Worm (Caenorhabditis elegans) whole organism, L1 larva: ENCODE data around the gene lgc-39.
A peak's percentile ranks its signal among the peaks of the same experiment; 100 is the strongest.

Experiments
- C04F5.9 ChIP-seq: sonication (generic microtip); optimal IDR thresholded peaks from 2 replicates; lab custom pipeline; 2016; ENCODE audit warnings: missing genetic modification characterization, missing compliant biosample characterization
- C34B4.2 ChIP-seq: sonication (generic microtip); optimal IDR thresholded peaks from 2 replicates; lab custom pipeline; 2017; ENCODE audit warnings: mild to moderate bottlenecking, missing genetic modification characterization, missing compliant biosample characterization
- aha-1 ChIP-seq: fragments of 150-350 bp; optimal IDR thresholded peaks from 2 replicates; lab custom pipeline; 2014; ENCODE audit warnings: missing biosample characterization, missing genetic modification characterization
- alr-1 ChIP-seq: fragments of 200-800 bp; sonication (Bioruptor generic); optimal IDR thresholded peaks from 2 replicates; lab custom pipeline; 2018; ENCODE audit warnings: borderline replicate concordance, mild to moderate bottlenecking, missing genetic modification characterization, missing compliant biosample characterization
- aly-2 ChIP-seq: fragments of 150-350 bp; optimal IDR thresholded peaks from 2 replicates; lab custom pipeline; 2014; ENCODE audit warnings: missing biosample characterization, missing genetic modification characterization
- ama-1 ChIP-seq: fragments of 150-350 bp; optimal IDR thresholded peaks from 2 replicates; lab custom pipeline; 2014
- blmp-1 ChIP-seq: fragments of 150-350 bp; optimal IDR thresholded peaks from 2 replicates; lab custom pipeline; 2014; ENCODE audit warnings: missing biosample characterization, missing genetic modification characterization
- ceh-63 ChIP-seq: fragments of 200-800 bp; sonication (Bioruptor generic); optimal IDR thresholded peaks from 2 replicates; lab custom pipeline; 2018; ENCODE audit warnings: mild to moderate bottlenecking, missing genetic modification characterization, missing compliant biosample characterization
- ceh-8 ChIP-seq: fragments of 200-800 bp; sonication (Bioruptor generic); optimal IDR thresholded peaks from 2 replicates; lab custom pipeline; 2018; ENCODE audit warnings: mild to moderate bottlenecking, missing genetic modification characterization, moderate library complexity, missing compliant biosample characterization
- ceh-82 ChIP-seq, 3 experiments: fragments of 150-350 bp in 1 of 3; sonication (generic microtip) in 2 of 3; optimal IDR thresholded peaks; 2 replicates each; lab custom pipeline; 2014 to 2017; ENCODE audit warnings: missing biosample characterization in 3 of 3, missing genetic modification characterization in 3 of 3
- ceh-88 ChIP-seq: fragments of 200-800 bp; sonication (Bioruptor generic); IDR thresholded peaks from 2 replicates; pipeline ENCODE4 v1.3.6; 2022; ENCODE audit warnings: missing genetic modification characterization, missing compliant biosample characterization
- ceh-90 ChIP-seq: sonication (generic microtip); optimal IDR thresholded peaks from 2 replicates; lab custom pipeline; 2016; ENCODE audit warnings: missing genetic modification characterization, missing compliant biosample characterization
- ces-1 ChIP-seq: fragments of 150-350 bp; optimal IDR thresholded peaks from 2 replicates; lab custom pipeline; 2014; ENCODE audit warnings: missing biosample characterization, missing genetic modification reagents, missing genetic modification characterization
- dpl-1 ChIP-seq, 3 experiments: fragments of 150-350 bp in 2 of 3; sonication (generic microtip) in 1 of 3; optimal IDR thresholded peaks; 2 replicates each; lab custom pipeline; 2014 to 2017; ENCODE audit warnings: missing biosample characterization in 3 of 3, missing genetic modification characterization in 3 of 3, missing genetic modification reagents in 3 of 3
- efl-1 ChIP-seq, 4 experiments: fragments of 150-350 bp; optimal IDR thresholded peaks in 3 of 4; peaks in 1 of 4; 1 replicate in 1 of 4; 2 replicates in 3 of 4; lab custom pipeline; 2014; ENCODE audit warnings: missing biosample characterization in 2 of 4, missing genetic modification characterization in 2 of 4, missing genetic modification reagents in 2 of 4
- efl-3 ChIP-seq: fragments of 200-800 bp; sonication (Bioruptor generic); optimal IDR thresholded peaks from 2 replicates; lab custom pipeline; 2018; ENCODE audit warnings: mild to moderate bottlenecking, missing genetic modification characterization, missing compliant biosample characterization
- egl-27 ChIP-seq, 2 experiments: fragments of 150-350 bp in 1 of 2; sonication (generic microtip); optimal IDR thresholded peaks; 3 replicates each; lab custom pipeline; 2017 to 2018; ENCODE audit warnings: missing biosample characterization in 2 of 2, missing genetic modification characterization in 2 of 2, missing genetic modification reagents in 2 of 2
- elt-3 ChIP-seq, 6 experiments: fragments of 150-350 bp in 1 of 6; sonication (generic microtip); optimal IDR thresholded peaks; 2 replicates each; lab custom pipeline; 2017 to 2018; ENCODE audit warnings: missing biosample characterization in 6 of 6, missing genetic modification characterization in 6 of 6, inconsistent platforms in 1 of 6
- fkh-4 ChIP-seq: sonication (generic microtip); optimal IDR thresholded peaks from 2 replicates; lab custom pipeline; 2016; ENCODE audit warnings: missing compliant biosample characterization, missing genetic modification characterization, borderline replicate concordance
- fkh-8 ChIP-seq: sonication (generic microtip); optimal IDR thresholded peaks from 2 replicates; lab custom pipeline; 2016; ENCODE audit warnings: mild to moderate bottlenecking, missing genetic modification characterization, missing compliant biosample characterization
- fos-1 ChIP-seq: fragments of 150-350 bp; optimal IDR thresholded peaks from 2 replicates; lab custom pipeline; 2014; ENCODE audit warnings: missing biosample characterization, missing genetic modification characterization
- grh-1 ChIP-seq: fragments of 200-800 bp; sonication (Bioruptor generic); IDR thresholded peaks from 2 replicates; pipeline ENCODE4 v1.3.6; 2022; ENCODE audit warnings: missing genetic modification reagents, missing genetic modification characterization, missing compliant biosample characterization
- isw-1 ChIP-seq: fragments of 200-800 bp; sonication (Bioruptor generic); IDR thresholded peaks from 2 replicates; pipeline ENCODE4 v1.3.6; 2022; ENCODE audit warnings: missing genetic modification characterization, missing compliant biosample characterization
- lin-13 ChIP-seq: fragments of 150-350 bp; optimal IDR thresholded peaks from 2 replicates; lab custom pipeline; 2014; ENCODE audit warnings: missing biosample characterization, missing genetic modification reagents, missing genetic modification characterization
- lin-15B ChIP-seq: fragments of 150-350 bp; sonication (generic microtip); optimal IDR thresholded peaks from 3 replicates; lab custom pipeline; 2014; ENCODE audit warnings: missing biosample characterization, missing genetic modification characterization
- lin-35 ChIP-seq, 2 experiments: fragments of 150-350 bp; optimal IDR thresholded peaks; 2 replicates each; lab custom pipeline; 2014; ENCODE audit warnings: missing biosample characterization in 2 of 2, missing genetic modification characterization in 2 of 2, missing genetic modification reagents in 2 of 2
- lin-39 ChIP-seq: fragments of 150-350 bp; optimal IDR thresholded peaks from 2 replicates; lab custom pipeline; 2014; ENCODE audit warnings: missing biosample characterization, missing genetic modification reagents, missing genetic modification characterization
- lir-3 ChIP-seq: sonication (generic microtip); optimal IDR thresholded peaks from 2 replicates; lab custom pipeline; 2016; ENCODE audit warnings: mild to moderate bottlenecking, missing genetic modification characterization, moderate library complexity, missing compliant biosample characterization; ENCODE audit not compliant: poor library complexity
- mab-9 ChIP-seq: fragments of 200-800 bp; sonication (Bioruptor generic); IDR thresholded peaks from 2 replicates; pipeline ENCODE4 v1.3.6; 2022; ENCODE audit warnings: missing genetic modification reagents, missing genetic modification characterization, missing compliant biosample characterization
- nhr-11 ChIP-seq: fragments of 150-350 bp; optimal IDR thresholded peaks from 2 replicates; lab custom pipeline; 2014; ENCODE audit warnings: missing biosample characterization, missing genetic modification characterization
- nhr-12 ChIP-seq: sonication (generic microtip); optimal IDR thresholded peaks from 2 replicates; lab custom pipeline; 2017; ENCODE audit warnings: missing biosample characterization, missing genetic modification characterization
- nhr-20 ChIP-seq: sonication (generic microtip); optimal IDR thresholded peaks from 2 replicates; lab custom pipeline; 2016; ENCODE audit warnings: mild to moderate bottlenecking, missing genetic modification characterization, missing compliant biosample characterization
- nhr-28 ChIP-seq: fragments of 150-350 bp; optimal IDR thresholded peaks from 2 replicates; lab custom pipeline; 2014; ENCODE audit warnings: missing biosample characterization, missing genetic modification characterization
- nhr-47 ChIP-seq: sonication (generic microtip); optimal IDR thresholded peaks from 2 replicates; lab custom pipeline; 2016; ENCODE audit warnings: mild to moderate bottlenecking, missing genetic modification characterization, moderate library complexity, missing compliant biosample characterization
- nhr-71 ChIP-seq: sonication (generic microtip); optimal IDR thresholded peaks from 2 replicates; lab custom pipeline; 2016; ENCODE audit warnings: mild to moderate bottlenecking, missing genetic modification characterization, moderate library complexity, missing compliant biosample characterization
- nhr-77 ChIP-seq: fragments of 150-350 bp; optimal IDR thresholded peaks from 2 replicates; lab custom pipeline; 2014; ENCODE audit warnings: missing biosample characterization, missing genetic modification characterization
- nhr-84 ChIP-seq: sonication (generic microtip); optimal IDR thresholded peaks from 2 replicates; lab custom pipeline; 2017; ENCODE audit warnings: missing biosample characterization, missing genetic modification characterization
- nhr-85 ChIP-seq: sonication (generic microtip); peaks from one replicate; lab custom pipeline; 2016; ENCODE audit warnings: missing genetic modification characterization, inconsistent platforms, missing compliant biosample characterization
- pax-3 ChIP-seq: fragments of 200-800 bp; sonication (Bioruptor generic); optimal IDR thresholded peaks from 2 replicates; lab custom pipeline; 2018; ENCODE audit warnings: mild to moderate bottlenecking, missing genetic modification characterization, moderate library complexity, missing compliant biosample characterization
- rnt-1 ChIP-seq: sonication (generic microtip); optimal IDR thresholded peaks from 2 replicates; lab custom pipeline; 2016; ENCODE audit warnings: mild to moderate bottlenecking, missing genetic modification characterization, moderate library complexity, missing compliant biosample characterization
- skn-1 ChIP-seq: fragments of 150-350 bp; optimal IDR thresholded peaks from 2 replicates; lab custom pipeline; 2014; ENCODE audit warnings: missing biosample characterization, missing genetic modification characterization
- snu-23 ChIP-seq: sonication (generic microtip); optimal IDR thresholded peaks from 2 replicates; lab custom pipeline; 2016; ENCODE audit warnings: missing genetic modification characterization, missing compliant biosample characterization
- sox-4 ChIP-seq: sonication (generic microtip); optimal IDR thresholded peaks from 2 replicates; lab custom pipeline; 2016; ENCODE audit warnings: missing genetic modification characterization, missing compliant biosample characterization
- sptf-1 ChIP-seq: fragments of 150-350 bp; optimal IDR thresholded peaks from 2 replicates; lab custom pipeline; 2014; ENCODE audit warnings: missing biosample characterization, missing genetic modification characterization
- sup-37 ChIP-seq: fragments of 200-800 bp; sonication (Bioruptor generic); optimal IDR thresholded peaks from 2 replicates; lab custom pipeline; 2018; ENCODE audit warnings: mild to moderate bottlenecking, missing genetic modification characterization, missing compliant biosample characterization
- tbx-2 ChIP-seq: sonication (generic microtip); optimal IDR thresholded peaks from 2 replicates; lab custom pipeline; 2016; ENCODE audit warnings: missing genetic modification characterization, missing compliant biosample characterization
- unc-130 ChIP-seq: fragments of 150-350 bp; optimal IDR thresholded peaks from 2 replicates; lab custom pipeline; 2017; ENCODE audit warnings: missing biosample characterization, missing genetic modification characterization, inconsistent platforms
- unc-98 ChIP-seq: fragments of 200-800 bp; sonication (Bioruptor generic); IDR thresholded peaks from 2 replicates; pipeline ENCODE4 v1.3.6; 2022; ENCODE audit warnings: missing genetic modification characterization, missing compliant biosample characterization
- xbp-1 ChIP-seq: sonication (generic microtip); optimal IDR thresholded peaks from 2 replicates; lab custom pipeline; 2016; ENCODE audit warnings: missing genetic modification characterization, missing compliant biosample characterization
- zip-4 ChIP-seq: fragments of 200-800 bp; sonication (Bioruptor generic); optimal IDR thresholded peaks from 2 replicates; lab custom pipeline; 2018; ENCODE audit warnings: mild to moderate bottlenecking, missing genetic modification characterization, moderate library complexity, missing compliant biosample characterization
- ztf-11 ChIP-seq, 2 experiments: sonication (generic microtip); optimal IDR thresholded peaks; 2 replicates each; lab custom pipeline; 2016 to 2017; ENCODE audit warnings: missing genetic modification characterization in 2 of 2, missing biosample characterization in 1 of 2, missing compliant biosample characterization in 1 of 2

The lgc-39 gene

DNA sequence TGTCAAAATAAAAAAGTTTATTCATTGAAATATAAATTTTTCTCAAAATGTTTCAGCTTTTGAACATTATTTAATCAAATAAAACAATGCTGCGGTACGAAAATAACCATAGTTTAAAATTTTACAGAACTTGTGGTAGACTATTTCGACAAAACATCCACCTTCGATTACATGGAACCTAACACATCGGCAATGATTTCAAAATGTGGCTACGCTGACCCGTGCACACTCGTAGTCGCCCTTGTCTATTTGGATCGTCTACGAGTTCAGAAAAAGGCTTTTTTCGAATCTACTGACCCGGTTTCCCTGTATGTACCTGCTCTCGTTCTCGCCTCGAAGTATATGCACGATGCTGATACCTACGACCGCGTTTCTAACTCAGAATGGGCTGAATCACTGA lies 21.7 kb downstream of the lgc-39 start (continued):
- no peak for TF ChIP-seq zip-4 (GFP tag; lab: Kevin White, UChicago)
- TF ChIP-seq unc-98: no peak
- TF ChIP-seq, all 84 proteins: peak for 0

DNA sequence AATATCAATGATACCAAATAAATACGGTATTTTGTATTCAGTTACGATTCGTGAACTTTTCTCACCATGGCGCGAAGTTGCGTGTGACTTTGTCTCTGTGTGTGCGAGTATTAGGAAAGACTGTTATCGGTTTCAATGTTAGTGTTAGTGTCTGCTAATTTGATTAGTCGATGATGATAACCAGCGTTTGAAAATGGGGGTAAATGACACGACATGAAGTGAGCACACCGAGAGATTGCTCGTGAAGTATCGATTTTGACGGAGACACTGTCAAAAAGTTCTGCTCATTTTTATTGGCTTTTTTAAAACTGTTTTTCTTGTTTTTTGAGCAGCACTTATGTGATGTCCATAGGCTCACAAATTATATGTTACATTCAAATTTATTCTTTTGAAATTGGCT lies 23.1 kb downstream of the lgc-39 start:
- TF ChIP-seq nhr-84 (tag; lab: Kevin White, UChicago): no peak
- TF ChIP-seq nhr-20 (tag; lab: Kevin White, UChicago): no peak
- TF ChIP-seq unc-98: no peak
- TF ChIP-seq mab-9 (GFP tag; lab: Robert Waterston, UW): no peak
- TF ChIP-seq ceh-8 (GFP tag; lab: Kevin White, UChicago): no peak
- no peak for TF ChIP-seq fkh-8 (tag; lab: Kevin White, UChicago)
- TF ChIP-seq grh-1 (GFP tag; lab: Robert Waterston, UW): no peak
- no peak for TF ChIP-seq nhr-28
- TF ChIP-seq lin-35 (GFP tag; optimal IDR thresholded peaks at IDR 0.05; lab: Kevin White, UChicago): peak in 1 of 2 experiments; percentile 31
- TF ChIP-seq ces-1: no peak
- TF ChIP-seq sox-4 (tag; lab: Kevin White, UChicago): no peak
- TF ChIP-seq ceh-82 (tag; optimal IDR thresholded peaks at IDR 0.05; lab: Kevin White, UChicago): no peak
- TF ChIP-seq efl-1 (optimal IDR thresholded peaks at IDR 0.05; lab: Kevin White, UChicago): no peak
- peak in 1 of 2 experiments; percentile 91 for TF ChIP-seq efl-1 (GFP tag; optimal IDR thresholded peaks at IDR 0.05 in 1 of 2; lab: Kevin White, UChicago)
- no peak for TF ChIP-seq skn-1
- TF ChIP-seq pax-3 (tag; lab: Kevin White, UChicago): peak; percentile 2
- no peak for TF ChIP-seq lir-3 (tag; lab: Kevin White, UChicago)
- TF ChIP-seq fos-1 (tag; lab: Kevin White, UChicago): no peak
- peak; percentile 45 for TF ChIP-seq nhr-85 (tag; lab: Kevin White, UChicago)
- TF ChIP-seq sup-37 (GFP tag; lab: Kevin White, UChicago): no peak
- TF ChIP-seq alr-1: no peak
- no peak for TF ChIP-seq C04F5.9
- peak; percentile 4 for TF ChIP-seq nhr-47 (tag; lab: Kevin White, UChicago)
- TF ChIP-seq ceh-90 (tag; lab: Kevin White, UChicago): no peak
- no peak for TF ChIP-seq isw-1 (GFP tag; lab: Robert Waterston, UW)
- TF ChIP-seq lin-15B (tag; lab: Kevin White, UChicago): no peak
- TF ChIP-seq snu-23 (GFP tag; lab: Kevin White, UChicago): peak; percentile 9
- no peak for TF ChIP-seq xbp-1 (tag; lab: Kevin White, UChicago)
- TF ChIP-seq ama-1: peak; percentile 81
- TF ChIP-seq C34B4.2: no peak
- no peak for TF ChIP-seq dpl-1 (GFP tag; optimal IDR thresholded peaks at IDR 0.05; lab: Kevin White, UChicago)
- TF ChIP-seq lin-39 (tag; lab: Kevin White, UChicago): no peak
- no peak for TF ChIP-seq fkh-4 (tag; lab: Kevin White, UChicago)
- no peak for TF ChIP-seq nhr-12 (tag; lab: Kevin White, UChicago)
- TF ChIP-seq aha-1 (tag; lab: Kevin White, UChicago): no peak
- TF ChIP-seq rnt-1: no peak
- TF ChIP-seq tbx-2 (tag; lab: Kevin White, UChicago): no peak
- no peak for TF ChIP-seq unc-130
- TF ChIP-seq efl-3 (GFP tag; lab: Kevin White, UChicago): no peak
- TF ChIP-seq nhr-77 (tag; lab: Kevin White, UChicago): no peak
- peak; percentile 59 for TF ChIP-seq aly-2 (tag; lab: Kevin White, UChicago)
- no peak for TF ChIP-seq egl-27 (tag; optimal IDR thresholded peaks at IDR 0.05; lab: Kevin White, UChicago)
- no peak for TF ChIP-seq ceh-63 (GFP tag; lab: Kevin White, UChicago)
- TF ChIP-seq nhr-71 (tag; lab: Kevin White, UChicago): peak; percentile 1
- no peak for TF ChIP-seq blmp-1 (tag; lab: Kevin White, UChicago)
- TF ChIP-seq ztf-11 (tag; optimal IDR thresholded peaks at IDR 0.05; lab: Kevin White, UChicago): no peak
- no peak for TF ChIP-seq sptf-1 (tag; lab: Kevin White, UChicago)
- TF ChIP-seq lin-13 (GFP tag; lab: Kevin White, UChicago): no peak
- TF ChIP-seq nhr-11 (tag; lab: Kevin White, UChicago): no peak
- no peak for TF ChIP-seq elt-3 (tag; optimal IDR thresholded peaks at IDR 0.05; lab: Kevin White, UChicago)
- no peak for TF ChIP-seq ceh-88 (GFP tag; lab: Robert Waterston, UW)
